Worm (Caenorhabditis elegans) whole organism, midembryonic: ENCODE results near the gene cutl-19.

ENCODE experiments used
- T22C8.4 ChIP-seq: fragments of 200-800 bp; sonication (Bioruptor generic); IDR thresholded peaks from 2 replicates; pipeline ENCODE4 v1.3.6; 2022; ENCODE audit warnings: missing genetic modification characterization, missing compliant biosample characterization
- cog-1 ChIP-seq: sonication (generic microtip); optimal IDR thresholded peaks from 2 replicates; lab custom pipeline; 2016; ENCODE audit warnings: missing genetic modification characterization, missing compliant biosample characterization
- flt-1 ChIP-seq: fragments of 200-800 bp; sonication (Bioruptor generic); IDR thresholded peaks from 2 replicates; pipeline ENCODE4 v1.3.6; 2022; ENCODE audit warnings: missing genetic modification characterization, missing compliant biosample characterization

ce11 chrIII:5193266-5193665 lies 24.1 kb downstream of the cutl-19 start:
- no peak for TF ChIP-seq cog-1 (tag; lab: Kevin White, UChicago)
- no peak for TF ChIP-seq T22C8.4 (GFP tag; lab: Robert Waterston, UW)
- TF ChIP-seq flt-1 (GFP tag; lab: Robert Waterston, UW), result no peak
